In genomic region chr2L:723799-724531, dm6 we compare ENCODE assay signal across 1 fruit fly cellular context.
TF ChIP-seq lines count a peak whose summit lies in the region.

No protein-coding gene starts in this region.

TF ChIP-seq in whole organism, prepupa, 60 proteins besides CTCF, POLR2A, EP300 and RAD21 (continued from another document):
- TF ChIP-seq CG32006 (GFP tag; optimal IDR thresholded peaks at IDR 0.05; lab: Kevin White, UChicago) (peak; percentile 45), spab (GFP tag; optimal IDR thresholded peaks at IDR 0.05; lab: Kevin White, UChicago) (peak; percentile 61), vri (GFP tag; optimal IDR thresholded peaks at IDR 0.05; lab: Kevin White, UChicago) (no peak), Eip78C (GFP tag; lab: Kevin White, UChicago) (peak; percentile 90), CG11902 (GFP tag; optimal IDR thresholded peaks at IDR 0.05; lab: Kevin White, UChicago) (peak; percentile 49), dac (GFP tag; optimal IDR thresholded peaks at IDR 0.05; lab: Kevin White, UChicago) (no peak), CG34406 (GFP tag; optimal IDR thresholded peaks at IDR 0.05; lab: Kevin White, UChicago) (peak; percentile 21), CG6276 (GFP tag; optimal IDR thresholded peaks at IDR 0.05; lab: Kevin White, UChicago) (peak; percentile 0), Smox (GFP tag; optimal IDR thresholded peaks at IDR 0.05; lab: Kevin White, UChicago) (no peak), CG8119 (GFP tag; IDR thresholded peaks at IDR 0.05; lab: Robert Waterston, UW) (no peak), CG10631 (GFP tag; optimal IDR thresholded peaks at IDR 0.05; lab: Kevin White, UChicago) (peak; percentile 45), CG6854 (GFP tag; optimal IDR thresholded peaks at IDR 0.05; lab: Kevin White, UChicago) (no peak), Blimp-1 (GFP tag; optimal IDR thresholded peaks at IDR 0.05; lab: Kevin White, UChicago) (no peak), acj6 (GFP tag; optimal IDR thresholded peaks at IDR 0.05; lab: Kevin White, UChicago) (peak; percentile 46), Eip75B (GFP tag; optimal IDR thresholded peaks at IDR 0.05; lab: Kevin White, UChicago) (peak; percentile 31), CG10669 (GFP tag; optimal IDR thresholded peaks at IDR 0.05; lab: Kevin White, UChicago) (peak; percentile 68), Hr39 (GFP tag; optimal IDR thresholded peaks at IDR 0.05; lab: Kevin White, UChicago) (no peak), CG8632 (GFP tag; optimal IDR thresholded peaks at IDR 0.05; lab: Kevin White, UChicago) (peak; percentile 31), fkh (GFP tag; optimal IDR thresholded peaks at IDR 0.05; lab: Kevin White, UChicago) (no peak), CG9139 (GFP tag; optimal IDR thresholded peaks at IDR 0.05; lab: Kevin White, UChicago) (peak; percentile 7), CG6792 (GFP tag; optimal IDR thresholded peaks at IDR 0.05; lab: Kevin White, UChicago) (peak; percentile 12), CG6163 (GFP tag; IDR thresholded peaks at IDR 0.05; lab: Robert Waterston, UW) (peak; percentile 66), CG8319 (GFP tag; optimal IDR thresholded peaks at IDR 0.05; lab: Kevin White, UChicago) (no peak), topi (GFP tag; optimal IDR thresholded peaks at IDR 0.05; lab: Kevin White, UChicago) (peak; percentile 29), CG4318 (GFP tag; optimal IDR thresholded peaks at IDR 0.05; lab: Kevin White, UChicago) (no peak), esn (GFP tag; optimal IDR thresholded peaks at IDR 0.05; lab: Kevin White, UChicago) (no peak), pdm3 (GFP tag; optimal IDR thresholded peaks at IDR 0.05; lab: Kevin White, UChicago) (peak; percentile 12), eg (GFP tag; IDR thresholded peaks at IDR 0.05; lab: Robert Waterston, UW) (no peak), svp (GFP tag; lab: Kevin White, UChicago) (peak; percentile 41), Sox14 (GFP tag; optimal IDR thresholded peaks at IDR 0.05; lab: Kevin White, UChicago) (peak; percentile 7), fd59A (GFP tag; optimal IDR thresholded peaks at IDR 0.05; lab: Kevin White, UChicago) (no peak), CG15336 (GFP tag; IDR thresholded peaks at IDR 0.05; lab: Robert Waterston, UW) (peak; percentile 42; the same call in 1 of the 2 replicates)
